Worm (Caenorhabditis elegans) whole organism, L2 larva: Measurements from ENCODE around the gene rde-1.
A peak's percentile ranks its signal among the peaks of the same experiment; 100 is the strongest.
"Not testable (repeated sequence)": the region's sequence is repeated elsewhere in the genome, so short reads cannot be mapped to it uniquely, and the experiment has no call there.

Experiments
- C34F6.9 ChIP-seq: fragments of 150-350 bp; optimal IDR thresholded peaks from 2 replicates; lab custom pipeline; 2014; ENCODE audit warnings: missing biosample characterization, missing genetic modification characterization
- F13H6.1 ChIP-seq: sonication (generic microtip); optimal IDR thresholded peaks from 2 replicates; lab custom pipeline; 2016; ENCODE audit warnings: missing genetic modification characterization, missing compliant biosample characterization
- R02D3.7 ChIP-seq: fragments of 150-350 bp; optimal IDR thresholded peaks from 2 replicates; lab custom pipeline; 2014; ENCODE audit warnings: missing biosample characterization, missing genetic modification characterization
- Y55F3AM.14 ChIP-seq: fragments of 200-800 bp; sonication (Bioruptor generic); optimal IDR thresholded peaks from 2 replicates; lab custom pipeline; 2018; ENCODE audit warnings: mild to moderate bottlenecking, missing genetic modification characterization, missing compliant biosample characterization
- ZK546.5 ChIP-seq: sonication (generic microtip); optimal IDR thresholded peaks from 2 replicates; lab custom pipeline; 2017; ENCODE audit warnings: missing biosample characterization, missing genetic modification characterization
- alr-1 ChIP-seq: fragments of 150-350 bp; optimal IDR thresholded peaks from 2 replicates; lab custom pipeline; 2014; ENCODE audit warnings: missing biosample characterization, missing genetic modification characterization
- aly-2 ChIP-seq: fragments of 150-350 bp; optimal IDR thresholded peaks from 2 replicates; lab custom pipeline; 2014; ENCODE audit warnings: missing biosample characterization, missing genetic modification characterization
- ama-1 ChIP-seq: fragments of 150-350 bp; optimal IDR thresholded peaks from 2 replicates; lab custom pipeline; 2018; ENCODE audit warnings: inconsistent platforms
- blmp-1 ChIP-seq: sonication (generic microtip); optimal IDR thresholded peaks from 2 replicates; lab custom pipeline; 2017; ENCODE audit warnings: missing genetic modification characterization, mild to moderate bottlenecking, missing compliant biosample characterization, antibody characterized with exemption, moderate library complexity; ENCODE audit not compliant: insufficient read depth
- ceh-16 ChIP-seq: fragments of 150-350 bp; optimal IDR thresholded peaks from 2 replicates; lab custom pipeline; 2014; ENCODE audit warnings: missing biosample characterization, missing genetic modification characterization
- ceh-82 ChIP-seq: fragments of 150-350 bp; optimal IDR thresholded peaks from 2 replicates; lab custom pipeline; 2014; ENCODE audit warnings: missing biosample characterization, missing genetic modification characterization
- crh-2 ChIP-seq: sonication (generic microtip); optimal IDR thresholded peaks from 2 replicates; lab custom pipeline; 2017; ENCODE audit warnings: missing biosample characterization, missing genetic modification characterization
- dmd-4 ChIP-seq: sonication (generic microtip); optimal IDR thresholded peaks from 2 replicates; lab custom pipeline; 2017; ENCODE audit warnings: missing biosample characterization, missing genetic modification characterization
- egl-27 ChIP-seq: sonication (generic microtip); optimal IDR thresholded peaks from 3 replicates; lab custom pipeline; 2017; ENCODE audit warnings: missing biosample characterization, missing genetic modification reagents, missing genetic modification characterization
- elt-1 ChIP-seq: fragments of 150-350 bp; optimal IDR thresholded peaks from 2 replicates; lab custom pipeline; 2014; ENCODE audit warnings: missing biosample characterization, missing genetic modification characterization
- elt-3 ChIP-seq: sonication (generic microtip); optimal IDR thresholded peaks from 2 replicates; lab custom pipeline; 2017; ENCODE audit warnings: missing biosample characterization, missing genetic modification characterization
- fos-1 ChIP-seq: fragments of 150-350 bp; optimal IDR thresholded peaks from 2 replicates; lab custom pipeline; 2014; ENCODE audit warnings: missing biosample characterization, missing genetic modification characterization
- gmeb-1 ChIP-seq: fragments of 150-350 bp; optimal IDR thresholded peaks from 2 replicates; lab custom pipeline; 2014; ENCODE audit warnings: missing biosample characterization, missing genetic modification characterization
- lin-11 ChIP-seq: fragments of 150-350 bp; sonication (generic microtip); optimal IDR thresholded peaks from 2 replicates; lab custom pipeline; 2014; ENCODE audit warnings: missing biosample characterization, missing genetic modification characterization, inconsistent platforms, mixed read lengths
- lin-13 ChIP-seq: fragments of 150-350 bp; optimal IDR thresholded peaks from 2 replicates; lab custom pipeline; 2014; ENCODE audit warnings: missing biosample characterization, missing genetic modification reagents, missing genetic modification characterization
- lin-39 ChIP-seq: fragments of 150-350 bp; optimal IDR thresholded peaks from 2 replicates; lab custom pipeline; 2014; ENCODE audit warnings: missing biosample characterization, missing genetic modification reagents, missing genetic modification characterization
- lsy-2 ChIP-seq, 2 experiments: fragments of 150-350 bp in 1 of 2; sonication (generic microtip) in 1 of 2; optimal IDR thresholded peaks; 2 replicates each; lab custom pipeline; 2014 to 2017; ENCODE audit warnings: missing biosample characterization in 2 of 2, missing genetic modification characterization in 2 of 2
- mab-5 ChIP-seq: fragments of 150-350 bp; optimal IDR thresholded peaks from 2 replicates; lab custom pipeline; 2014; ENCODE audit warnings: missing biosample characterization, missing genetic modification characterization
- mbf-1 ChIP-seq: sonication (generic microtip); optimal IDR thresholded peaks from 2 replicates; lab custom pipeline; 2017; ENCODE audit warnings: missing biosample characterization, missing genetic modification characterization
- mdl-1 ChIP-seq, 2 experiments: fragments of 150-350 bp in 1 of 2; sonication (generic microtip) in 1 of 2; optimal IDR thresholded peaks; 2 replicates each; lab custom pipeline; 2017; ENCODE audit warnings: missing biosample characterization in 2 of 2, missing genetic modification characterization in 2 of 2
- nhr-10 ChIP-seq: sonication (generic microtip); optimal IDR thresholded peaks from 2 replicates; lab custom pipeline; 2017; ENCODE audit warnings: missing biosample characterization, missing genetic modification characterization
- nhr-11 ChIP-seq: fragments of 150-350 bp; optimal IDR thresholded peaks from 2 replicates; lab custom pipeline; 2014; ENCODE audit warnings: missing biosample characterization, missing genetic modification characterization
- nhr-12 ChIP-seq: fragments of 150-350 bp; optimal IDR thresholded peaks from 2 replicates; lab custom pipeline; 2014; ENCODE audit warnings: missing biosample characterization, missing genetic modification characterization
- nhr-129 ChIP-seq: fragments of 150-350 bp; optimal IDR thresholded peaks from 2 replicates; lab custom pipeline; 2014; ENCODE audit warnings: missing biosample characterization, missing genetic modification characterization
- nhr-21 ChIP-seq: fragments of 150-350 bp; optimal IDR thresholded peaks from 2 replicates; lab custom pipeline; 2014; ENCODE audit warnings: missing biosample characterization, missing genetic modification characterization
- nhr-23 ChIP-seq: fragments of 150-350 bp; optimal IDR thresholded peaks from 2 replicates; lab custom pipeline; 2014; ENCODE audit warnings: missing biosample characterization, missing genetic modification reagents, missing genetic modification characterization
- nhr-237 ChIP-seq: fragments of 150-350 bp; optimal IDR thresholded peaks from 2 replicates; lab custom pipeline; 2014; ENCODE audit warnings: missing biosample characterization, missing genetic modification characterization
- nhr-25 ChIP-seq: fragments of 150-350 bp; sonication (generic microtip); optimal IDR thresholded peaks from 3 replicates; lab custom pipeline; 2014; ENCODE audit warnings: missing biosample characterization, missing genetic modification characterization
- nhr-6 ChIP-seq: fragments of 150-350 bp; optimal IDR thresholded peaks from 2 replicates; lab custom pipeline; 2014; ENCODE audit warnings: missing biosample characterization, missing genetic modification characterization
- nhr-77 ChIP-seq: fragments of 150-350 bp; optimal IDR thresholded peaks from 2 replicates; lab custom pipeline; 2014; ENCODE audit warnings: missing biosample characterization, missing genetic modification characterization
- peb-1 ChIP-seq: fragments of 150-350 bp; optimal IDR thresholded peaks from 2 replicates; lab custom pipeline; 2014; ENCODE audit warnings: missing biosample characterization, missing genetic modification characterization
- sem-4 ChIP-seq: fragments of 150-350 bp; optimal IDR thresholded peaks from 2 replicates; lab custom pipeline; 2014; ENCODE audit warnings: missing biosample characterization, missing genetic modification reagents, missing genetic modification characterization
- skn-1 ChIP-seq: sonication (generic microtip); optimal IDR thresholded peaks from 2 replicates; lab custom pipeline; 2017; ENCODE audit warnings: missing biosample characterization, missing genetic modification characterization
- sma-3 ChIP-seq: sonication (generic microtip); optimal IDR thresholded peaks from 2 replicates; lab custom pipeline; 2016; ENCODE audit warnings: missing genetic modification reagents, missing genetic modification characterization, missing compliant biosample characterization
- sma-9 ChIP-seq, 2 experiments: fragments of 150-350 bp in 1 of 2; sonication (generic microtip) in 1 of 2; optimal IDR thresholded peaks; 2 replicates each; lab custom pipeline; 2014 to 2016; ENCODE audit warnings: missing genetic modification characterization in 2 of 2, mild to moderate bottlenecking in 1 of 2, missing biosample characterization in 1 of 2, missing compliant biosample characterization in 1 of 2, missing genetic modification reagents in 1 of 2, moderate library complexity in 1 of 2
- snpc-4 ChIP-seq: fragments of 150-350 bp; optimal IDR thresholded peaks from 2 replicates; lab custom pipeline; 2014; ENCODE audit warnings: missing biosample characterization, missing genetic modification characterization
- unc-39 ChIP-seq: fragments of 150-350 bp; optimal IDR thresholded peaks from 2 replicates; lab custom pipeline; 2014; ENCODE audit warnings: missing biosample characterization, missing genetic modification characterization
- unc-55 ChIP-seq: fragments of 150-350 bp; sonication (generic microtip); optimal IDR thresholded peaks from 3 replicates; lab custom pipeline; 2014; ENCODE audit warnings: missing biosample characterization, missing genetic modification reagents, missing genetic modification characterization
- unc-62 ChIP-seq: fragments of 150-350 bp; optimal IDR thresholded peaks from 2 replicates; lab custom pipeline; 2014; ENCODE audit warnings: missing biosample characterization, missing genetic modification reagents, missing genetic modification characterization
- zag-1 ChIP-seq: fragments of 150-350 bp; optimal IDR thresholded peaks from 2 replicates; lab custom pipeline; 2014; ENCODE audit warnings: missing biosample characterization, missing genetic modification characterization
- ztf-1 ChIP-seq: fragments of 200-800 bp; sonication (Bioruptor generic); conservative IDR thresholded peaks from 2 replicates; pipeline ENCODE4 v1.3.6; 2022; ENCODE audit warnings: missing genetic modification characterization, missing compliant biosample characterization
- ztf-11 ChIP-seq: sonication (generic microtip); optimal IDR thresholded peaks from 2 replicates; lab custom pipeline; 2017; ENCODE audit warnings: missing biosample characterization, missing genetic modification characterization
- ztf-4 ChIP-seq: fragments of 150-350 bp; optimal IDR thresholded peaks from 2 replicates; lab custom pipeline; 2014; ENCODE audit warnings: missing biosample characterization, missing genetic modification characterization

Gene rde-1

DNA sequence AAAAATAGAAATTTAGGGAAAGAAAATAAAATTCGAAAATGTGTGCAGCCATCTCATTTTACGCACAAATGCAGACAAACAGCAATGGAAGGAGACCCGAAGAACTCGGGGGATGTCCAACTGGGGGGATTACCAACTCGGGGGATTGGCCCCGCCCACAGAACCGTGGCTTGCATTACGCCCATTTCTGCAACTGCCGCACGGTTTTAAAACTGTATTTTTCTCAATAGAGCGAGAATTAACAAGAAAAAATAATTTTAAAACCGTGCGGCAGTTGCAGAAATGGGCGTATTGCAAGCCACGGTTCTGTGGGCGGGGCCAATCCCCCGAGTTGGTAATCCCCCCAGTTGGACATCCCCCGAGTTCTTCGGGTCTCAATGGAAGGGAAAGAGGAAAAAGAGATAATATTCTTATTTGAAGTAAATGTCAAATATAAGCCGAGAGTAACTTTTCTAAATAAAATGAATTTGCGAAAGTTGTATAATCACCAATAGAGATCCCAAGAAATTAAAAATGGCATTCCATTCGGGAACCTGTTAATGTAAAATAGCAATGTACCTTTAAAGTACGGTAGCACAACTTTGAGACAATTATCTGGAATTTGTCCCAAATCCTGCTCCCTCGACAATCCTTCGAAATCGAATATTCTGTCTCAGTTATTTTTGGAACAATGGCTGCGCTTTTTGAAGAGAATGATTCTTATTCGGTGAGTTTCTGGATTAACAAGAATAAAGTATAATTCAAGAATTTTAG is 10.5 kb downstream of the rde-1 start, which contains the start of the genes ruvb-1 and tofu-1:
TSS of gene ruvb-1 (minus strand) at position 72 of the 753 bp plus-strand sequence.
TSS of gene tofu-1 (plus strand) at position 417 of the 753 bp plus-strand sequence.
- TF ChIP-seq egl-27 (tag; lab: Kevin White, UChicago) = peak; percentile 14
- TF ChIP-seq lsy-2 (tag; optimal IDR thresholded peaks at IDR 0.05; lab: Kevin White, UChicago) = peak in 1 of 2 experiments; percentile 62
- TF ChIP-seq C34F6.9 = peak; percentile 58
- TF ChIP-seq nhr-129 (tag; lab: Kevin White, UChicago) = peak; percentile 22
- TF ChIP-seq sem-4 = peak; percentile 40
- TF ChIP-seq lin-13 (GFP tag; lab: Kevin White, UChicago) = peak; percentile 80
- TF ChIP-seq sma-3 (GFP tag; lab: Kevin White, UChicago) = peak; percentile 91
- TF ChIP-seq lin-11 (tag; lab: Kevin White, UChicago) = peak; percentile 56
- peak; percentile 26 for TF ChIP-seq fos-1
- TF ChIP-seq gmeb-1 = peak; percentile 68
- TF ChIP-seq F13H6.1 (tag; lab: Kevin White, UChicago) = peak; percentile 85
- peak; percentile 22 for TF ChIP-seq sma-9 (GFP tag; optimal IDR thresholded peaks at IDR 0.05; lab: Kevin White, UChicago)
- TF ChIP-seq sma-9 (tag; optimal IDR thresholded peaks at IDR 0.05; lab: Kevin White, UChicago) = not testable (repeated sequence)
- TF ChIP-seq nhr-21 (tag; lab: Kevin White, UChicago) = peak; percentile 41
- TF ChIP-seq unc-55 (GFP tag; lab: Kevin White, UChicago) = peak; percentile 58
- TF ChIP-seq crh-2 (tag; lab: Kevin White, UChicago) = peak; percentile 65
- TF ChIP-seq blmp-1 (tag; lab: Kevin White, UChicago) = peak; percentile 5
- TF ChIP-seq, all 48 proteins: peak for 16; not testable (repeated sequence) for 32

DNA sequence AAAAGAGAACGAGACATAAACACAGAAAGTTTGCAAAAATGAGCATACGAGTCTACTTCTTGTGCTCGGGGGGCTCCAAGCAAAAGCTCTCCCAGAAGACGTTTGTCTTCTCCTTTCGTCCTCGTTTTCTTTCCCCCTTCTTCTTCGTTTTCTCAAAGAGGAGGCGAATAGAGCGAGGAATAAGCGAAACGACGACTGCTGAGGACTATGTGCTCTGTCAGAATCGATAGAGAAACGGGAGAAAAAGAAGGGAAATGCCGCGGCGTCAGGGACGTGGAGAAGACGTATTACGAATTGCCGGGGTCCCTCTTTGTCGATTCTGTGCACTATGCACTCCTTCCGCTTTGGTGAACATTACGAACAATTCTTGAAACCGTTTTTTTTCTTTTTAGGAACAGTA is 13.0 kb downstream of the rde-1 start:
- TF ChIP-seq zag-1 (tag; lab: Kevin White, UChicago) (peak; percentile 22), elt-3 (tag; lab: Kevin White, UChicago) (no peak), sma-3 (GFP tag; lab: Kevin White, UChicago) (no peak), mdl-1 (tag; optimal IDR thresholded peaks at IDR 0.05; lab: Kevin White, UChicago) (peak in 1 of 2 experiments; percentile 15), nhr-25 (tag; lab: Kevin White, UChicago) (no peak), Y55F3AM.14 (GFP tag; lab: Kevin White, UChicago) (no peak), elt-1 (tag; lab: Kevin White, UChicago) (no peak), nhr-129 (tag; lab: Kevin White, UChicago) (peak; percentile 33), nhr-237 (no peak), lin-13 (GFP tag; lab: Kevin White, UChicago) (no peak), nhr-77 (no peak), lin-39 (tag; lab: Kevin White, UChicago) (no peak), nhr-6 (tag; lab: Kevin White, UChicago) (no peak), ztf-11 (no peak), peb-1 (tag; lab: Kevin White, UChicago) (no peak), mbf-1 (no peak), nhr-23 (tag; lab: Kevin White, UChicago) (no peak), lsy-2 (tag; optimal IDR thresholded peaks at IDR 0.05; lab: Kevin White, UChicago) (peak in 1 of 2 experiments; percentile 36), dmd-4 (tag; lab: Kevin White, UChicago) (no peak), lin-11 (tag; lab: Kevin White, UChicago) (no peak), unc-62 (GFP tag; lab: Kevin White, UChicago) (no peak), nhr-21 (tag; lab: Kevin White, UChicago) (no peak), ceh-82 (tag; lab: Kevin White, UChicago) (no peak), aly-2 (tag; lab: Kevin White, UChicago) (no peak), blmp-1 (tag; lab: Kevin White, UChicago) (no peak), egl-27 (tag; lab: Kevin White, UChicago) (no peak), gmeb-1 (no peak), alr-1 (tag; lab: Kevin White, UChicago) (no peak), nhr-10 (tag; lab: Kevin White, UChicago) (no peak), sem-4 (no peak), R02D3.7 (tag; lab: Kevin White, UChicago) (no peak), nhr-11 (tag; lab: Kevin White, UChicago) (no peak), ztf-4 (no peak), C34F6.9 (peak; percentile 35), ztf-1 (GFP tag; lab: Robert Waterston, UW) (no peak), ceh-16 (tag; lab: Kevin White, UChicago) (no peak), crh-2 (tag; lab: Kevin White, UChicago) (peak; percentile 17), ZK546.5 (no peak), snpc-4 (no peak), sma-9 (GFP tag; optimal IDR thresholded peaks at IDR 0.05; lab: Kevin White, UChicago) (peak; percentile 22), sma-9 (tag; optimal IDR thresholded peaks at IDR 0.05; lab: Kevin White, UChicago) (no peak), nhr-12 (tag; lab: Kevin White, UChicago) (no peak), fos-1 (no peak), ama-1 (lab: Kevin White, UChicago) (no peak), unc-39 (tag; lab: Kevin White, UChicago) (no peak), F13H6.1 (tag; lab: Kevin White, UChicago) (no peak), mab-5 (tag; lab: Kevin White, UChicago) (no peak), skn-1 (no peak)
